Worm (Caenorhabditis elegans) whole organism, L4 larva: ENCODE data around the gene F26A10.2.

Experiments
- D1046.2 ChIP-seq: fragments of 200-800 bp; sonication (Bioruptor generic); IDR thresholded peaks from 2 replicates; pipeline ENCODE4 v1.3.6; 2022; ENCODE audit warnings: missing genetic modification characterization, missing compliant biosample characterization
- F26F4.8 ChIP-seq: fragments of 200-800 bp; sonication (Bioruptor generic); conservative IDR thresholded peaks from 2 replicates; pipeline ENCODE4 v1.3.6; 2022; ENCODE audit warnings: missing genetic modification characterization, missing compliant biosample characterization
- F37D6.2 ChIP-seq: sonication (generic microtip); optimal IDR thresholded peaks from 2 replicates; lab custom pipeline; 2016; ENCODE audit warnings: mild to moderate bottlenecking, missing genetic modification characterization, missing compliant biosample characterization
- Y105C5A.15 ChIP-seq: fragments of 200-800 bp; sonication (Bioruptor generic); IDR thresholded peaks from 2 replicates; pipeline ENCODE4 v1.3.6; 2022; ENCODE audit warnings: missing genetic modification characterization, missing compliant biosample characterization
- Y48G9A.11 ChIP-seq: fragments of 200-800 bp; sonication (Bioruptor generic); IDR thresholded peaks from 2 replicates; pipeline ENCODE4 v1.3.6; 2022; ENCODE audit warnings: missing genetic modification reagents, missing genetic modification characterization, missing compliant biosample characterization
- Y5F2A.4 ChIP-seq: fragments of 200-800 bp; sonication (Bioruptor generic); optimal IDR thresholded peaks from 2 replicates; lab custom pipeline; 2018; ENCODE audit warnings: mild to moderate bottlenecking, missing genetic modification characterization, missing compliant biosample characterization
- ZK546.5 ChIP-seq, 2 experiments: sonication (generic microtip); optimal IDR thresholded peaks; 2 replicates each; lab custom pipeline; 2017; ENCODE audit warnings: missing biosample characterization in 2 of 2, missing genetic modification characterization in 2 of 2
- ceh-20 ChIP-seq: fragments of 200-800 bp; sonication (Bioruptor generic); IDR thresholded peaks from 2 replicates; pipeline ENCODE4 v1.3.6; 2022; ENCODE audit warnings: missing genetic modification reagents, missing genetic modification characterization, missing compliant biosample characterization
- ceh-32 ChIP-seq: sonication (generic microtip); optimal IDR thresholded peaks from 2 replicates; lab custom pipeline; 2016; ENCODE audit warnings: mild to moderate bottlenecking, missing genetic modification characterization, missing compliant biosample characterization; ENCODE audit not compliant: poor library complexity
- ceh-44 ChIP-seq: fragments of 200-800 bp; sonication (Bioruptor generic); IDR thresholded peaks from 2 replicates; pipeline ENCODE4 v1.3.6; 2022; ENCODE audit warnings: missing genetic modification reagents, missing genetic modification characterization, missing compliant biosample characterization
- ceh-82 ChIP-seq: sonication (generic microtip); optimal IDR thresholded peaks from 2 replicates; lab custom pipeline; 2017; ENCODE audit warnings: missing biosample characterization, missing genetic modification characterization
- daf-12 ChIP-seq: fragments of 150-350 bp; optimal IDR thresholded peaks from 2 replicates; lab custom pipeline; 2014; ENCODE audit warnings: missing biosample characterization, missing genetic modification reagents, missing genetic modification characterization
- dmd-6 ChIP-seq: fragments of 200-800 bp; sonication (Bioruptor generic); IDR thresholded peaks from 2 replicates; pipeline ENCODE4 v1.3.6; 2022; ENCODE audit warnings: missing genetic modification reagents, missing genetic modification characterization, missing compliant biosample characterization
- dmd-8 ChIP-seq: fragments of 200-800 bp; sonication (Bioruptor generic); IDR thresholded peaks from 2 replicates; pipeline ENCODE4 v1.3.6; 2022; ENCODE audit warnings: missing genetic modification characterization, missing compliant biosample characterization
- dpl-1 ChIP-seq: fragments of 150-350 bp; optimal IDR thresholded peaks from 2 replicates; lab custom pipeline; 2014; ENCODE audit warnings: missing biosample characterization, missing genetic modification reagents, missing genetic modification characterization
- dve-1 ChIP-seq: sonication (generic microtip); optimal IDR thresholded peaks from 2 replicates; lab custom pipeline; 2017; ENCODE audit warnings: antibody characterized with exemption, mild to moderate bottlenecking, missing genetic modification characterization, missing compliant biosample characterization; ENCODE audit not compliant: insufficient read depth
- fkh-10 ChIP-seq: fragments of 150-350 bp; optimal IDR thresholded peaks from 2 replicates; lab custom pipeline; 2014; ENCODE audit warnings: missing biosample characterization, missing genetic modification reagents, missing genetic modification characterization
- fos-1 ChIP-seq: fragments of 150-350 bp; optimal IDR thresholded peaks from 2 replicates; lab custom pipeline; 2014; ENCODE audit warnings: missing biosample characterization, missing genetic modification characterization
- hlh-11 ChIP-seq: fragments of 200-800 bp; sonication (Bioruptor generic); optimal IDR thresholded peaks from 2 replicates; lab custom pipeline; 2018; ENCODE audit warnings: mild to moderate bottlenecking, missing genetic modification characterization, missing compliant biosample characterization
- hmg-1.1 ChIP-seq: fragments of 200-800 bp; sonication (Bioruptor generic); IDR thresholded peaks from 2 replicates; pipeline ENCODE4 v1.3.6; 2022; ENCODE audit warnings: missing genetic modification reagents, missing genetic modification characterization, missing compliant biosample characterization
- lim-7 ChIP-seq: fragments of 200-800 bp; sonication (Bioruptor generic); IDR thresholded peaks from 2 replicates; pipeline ENCODE4 v1.3.6; 2022; ENCODE audit warnings: missing genetic modification characterization, missing compliant biosample characterization
- lin-1 ChIP-seq: fragments of 200-800 bp; sonication (Bioruptor generic); IDR thresholded peaks from 2 replicates; pipeline ENCODE4 v1.3.6; 2022; ENCODE audit warnings: missing genetic modification reagents, missing genetic modification characterization, missing compliant biosample characterization
- lin-38 ChIP-seq: fragments of 200-800 bp; sonication (Bioruptor generic); IDR thresholded peaks from 2 replicates; pipeline ENCODE4 v1.3.6; 2022; ENCODE audit warnings: missing genetic modification reagents, missing genetic modification characterization, missing compliant biosample characterization
- lsy-2 ChIP-seq, 2 experiments: fragments of 150-350 bp in 1 of 2; sonication (generic microtip) in 1 of 2; optimal IDR thresholded peaks; 2 replicates each; lab custom pipeline; 2014 to 2017; ENCODE audit warnings: missing biosample characterization in 2 of 2, missing genetic modification characterization in 2 of 2
- madf-5 ChIP-seq, 2 experiments: fragments of 200-800 bp; sonication (Bioruptor generic); IDR thresholded peaks; 2 replicates each; pipeline ENCODE4 v1.3.6; 2022; ENCODE audit warnings: missing compliant biosample characterization in 2 of 2, missing genetic modification characterization in 2 of 2
- mep-1 ChIP-seq: fragments of 150-350 bp; sonication (generic microtip); optimal IDR thresholded peaks from 3 replicates; lab custom pipeline; 2014; ENCODE audit warnings: missing biosample characterization, missing genetic modification characterization
- mes-2 ChIP-seq: sonication (generic microtip); optimal IDR thresholded peaks from 2 replicates; lab custom pipeline; 2016; ENCODE audit warnings: missing genotype, mild to moderate bottlenecking, missing genetic modification characterization, missing compliant biosample characterization; ENCODE audit not compliant: poor library complexity, severe bottlenecking
- mxl-2 ChIP-seq: fragments of 200-800 bp; sonication (Bioruptor generic); conservative IDR thresholded peaks from 2 replicates; pipeline ENCODE4 v1.3.6; 2022; ENCODE audit warnings: missing genetic modification reagents, missing genetic modification characterization, missing compliant biosample characterization
- nhr-10 ChIP-seq: fragments of 150-350 bp; optimal IDR thresholded peaks from 2 replicates; lab custom pipeline; 2014; ENCODE audit warnings: missing biosample characterization, missing genetic modification characterization
- nhr-102 ChIP-seq: sonication (generic microtip); optimal IDR thresholded peaks from 2 replicates; lab custom pipeline; 2016; ENCODE audit warnings: mild to moderate bottlenecking, missing genetic modification characterization, moderate library complexity, missing compliant biosample characterization
- nhr-11 ChIP-seq: fragments of 150-350 bp; optimal IDR thresholded peaks from 2 replicates; lab custom pipeline; 2014; ENCODE audit warnings: missing biosample characterization, missing genetic modification characterization
- nhr-25 ChIP-seq: sonication (generic microtip); optimal IDR thresholded peaks from 2 replicates; lab custom pipeline; 2017; ENCODE audit warnings: missing genetic modification characterization, mild to moderate bottlenecking, missing compliant biosample characterization, antibody characterized with exemption, moderate library complexity, borderline replicate concordance; ENCODE audit not compliant: insufficient read depth
- nhr-42 ChIP-seq: fragments of 200-800 bp; sonication (Bioruptor generic); IDR thresholded peaks from 2 replicates; pipeline ENCODE4 v1.3.6; 2022; ENCODE audit warnings: missing genetic modification characterization, missing compliant biosample characterization
- nhr-48 ChIP-seq: sonication (generic microtip); optimal IDR thresholded peaks from 2 replicates; lab custom pipeline; 2016; ENCODE audit warnings: mild to moderate bottlenecking, missing genetic modification characterization, missing compliant biosample characterization
- nhr-6 ChIP-seq: fragments of 150-350 bp; optimal IDR thresholded peaks from 2 replicates; lab custom pipeline; 2014; ENCODE audit warnings: missing biosample characterization, missing genetic modification characterization
- nhr-77 ChIP-seq: fragments of 150-350 bp; optimal IDR thresholded peaks from 2 replicates; lab custom pipeline; 2014; ENCODE audit warnings: missing biosample characterization, missing genetic modification characterization
- rbr-2 ChIP-seq: sonication (generic microtip); optimal IDR thresholded peaks from 2 replicates; lab custom pipeline; 2016; ENCODE audit warnings: missing genotype, missing genetic modification characterization, missing compliant biosample characterization
- snpc-1.2 ChIP-seq: fragments of 200-800 bp; sonication (Bioruptor generic); IDR thresholded peaks from 2 replicates; pipeline ENCODE4 v1.3.6; 2022; ENCODE audit warnings: missing genetic modification reagents, missing genetic modification characterization, missing compliant biosample characterization
- snpc-4 ChIP-seq: fragments of 150-350 bp; optimal IDR thresholded peaks from 2 replicates; lab custom pipeline; 2014; ENCODE audit warnings: missing biosample characterization, missing genetic modification characterization
- spr-1 ChIP-seq: sonication (generic microtip); optimal IDR thresholded peaks from 2 replicates; lab custom pipeline; 2016; ENCODE audit warnings: mild to moderate bottlenecking, missing genetic modification characterization, missing compliant biosample characterization
- spr-3 ChIP-seq: fragments of 200-800 bp; sonication (Bioruptor generic); optimal IDR thresholded peaks from 2 replicates; lab custom pipeline; 2018; ENCODE audit warnings: mild to moderate bottlenecking, missing genetic modification characterization, missing compliant biosample characterization
- unc-130 ChIP-seq: sonication (generic microtip); optimal IDR thresholded peaks from 2 replicates; lab custom pipeline; 2016; ENCODE audit warnings: missing genetic modification reagents, missing genetic modification characterization, missing compliant biosample characterization
- unc-39 ChIP-seq: sonication (generic microtip); optimal IDR thresholded peaks from 2 replicates; lab custom pipeline; 2017; ENCODE audit warnings: missing biosample characterization, missing genetic modification characterization
- zfp-2 ChIP-seq: sonication (generic microtip); optimal IDR thresholded peaks from 2 replicates; lab custom pipeline; 2016; ENCODE audit warnings: mild to moderate bottlenecking, missing genetic modification characterization, missing compliant biosample characterization
- zip-2 ChIP-seq: fragments of 150-350 bp; optimal IDR thresholded peaks from 2 replicates; lab custom pipeline; 2014; ENCODE audit warnings: missing biosample characterization, missing genetic modification characterization

F26A10.2 gene

ce11 chrX:7681965-7682946 lies 37.0 kb upstream of the F26A10.2 start, which contains the start of gene unc-18 (continued):
- peak; percentile 91 for TF ChIP-seq fkh-10 (GFP tag; lab: Kevin White, UChicago)
- TF ChIP-seq F37D6.2 (tag; lab: Kevin White, UChicago), result peak; percentile 54
- TF ChIP-seq mep-1, result peak; percentile 58
- no peak for TF ChIP-seq unc-39 (tag; lab: Kevin White, UChicago)

- TF ChIP-seq Y48G9A.11 (GFP tag; lab: Robert Waterston, UW) (no peak), ceh-20 (no peak), nhr-77 (no peak), nhr-11 (tag; lab: Kevin White, UChicago) (no peak), nhr-102 (tag; lab: Kevin White, UChicago) (peak; percentile 37), lin-1 (GFP tag; lab: Robert Waterston, UW) (no peak), nhr-42 (GFP tag; lab: Robert Waterston, UW) (no peak), Y5F2A.4 (GFP tag; lab: Kevin White, UChicago) (no peak), mxl-2 (GFP tag; lab: Robert Waterston, UW) (no peak), hlh-11 (tag; lab: Kevin White, UChicago) (peak; percentile 26), daf-12 (tag; lab: Kevin White, UChicago) (no peak), spr-3 (no peak), F37D6.2 (tag; lab: Kevin White, UChicago) (no peak), ceh-44 (GFP tag; lab: Robert Waterston, UW) (no peak), spr-1 (tag; lab: Kevin White, UChicago) (no peak), fos-1 (tag; lab: Kevin White, UChicago) (no peak), dmd-6 (GFP tag; lab: Robert Waterston, UW) (peak; percentile 48), nhr-48 (tag; lab: Kevin White, UChicago) (peak; percentile 8), mes-2 (tag; lab: Kevin White, UChicago) (peak; percentile 50), lin-38 (GFP tag; lab: Robert Waterston, UW) (no peak), ZK546.5 (tag; optimal IDR thresholded peaks at IDR 0.05; lab: Kevin White, UChicago) (no peak), zip-2 (tag; lab: Kevin White, UChicago) (no peak), snpc-1.2 (peak; percentile 70), zfp-2 (tag; lab: Kevin White, UChicago) (no peak), rbr-2 (no peak), dve-1 (peak; percentile 38), dmd-8 (GFP tag; lab: Robert Waterston, UW) (0 out of 2 replicates have a peak, but pooled peaks have one; percentile 64), ceh-82 (tag; lab: Kevin White, UChicago) (no peak), unc-130 (no peak), nhr-10 (tag; lab: Kevin White, UChicago) (no peak), hmg-1.1 (GFP tag; lab: Robert Waterston, UW) (no peak), Y105C5A.15 (GFP tag; lab: Robert Waterston, UW) (0 out of 2 replicates have a peak, but pooled peaks have one; percentile 63), nhr-6 (no peak), dpl-1 (GFP tag; lab: Kevin White, UChicago) (no peak), D1046.2 (no peak), nhr-25 (no peak), lsy-2 (tag; optimal IDR thresholded peaks at IDR 0.05; lab: Kevin White, UChicago) (peak in 1 of 2 experiments; percentile 8), snpc-4 (tag; lab: Kevin White, UChicago) (no peak), lim-7 (GFP tag; lab: Robert Waterston, UW) (peak; percentile 62), fkh-10 (GFP tag; lab: Kevin White, UChicago) (no peak), madf-5 (GFP tag; IDR thresholded peaks at IDR 0.05; lab: Robert Waterston, UW) (no peak), F26F4.8 (GFP tag; lab: Robert Waterston, UW) (0 out of 2 replicates have a peak, but pooled peaks have one; percentile 6), ceh-32 (tag; lab: Kevin White, UChicago) (no peak)
Observed at ce11 chrX:7680545-7681330, 35.5 kb upstream of the F26A10.2 start, which contains the start of gene stn-2. Gene stn-2, minus strand, starts transcription at chrX:7680619.
